Worm (Caenorhabditis elegans) whole organism, L4 larva: ENCODE measurements around the gene drn-1.
A peak's percentile ranks its signal among the peaks of the same experiment; 100 is the strongest.

ENCODE experiments used
- F37D6.2 ChIP-seq: sonication (generic microtip); optimal IDR thresholded peaks from 2 replicates; lab custom pipeline; 2016; ENCODE audit warnings: mild to moderate bottlenecking, missing genetic modification characterization, missing compliant biosample characterization
- T20F7.1 ChIP-seq: fragments of 200-800 bp; sonication (Bioruptor generic); optimal IDR thresholded peaks from 2 replicates; lab custom pipeline; 2018; ENCODE audit warnings: mild to moderate bottlenecking, missing genetic modification characterization, missing compliant biosample characterization
- T26A8.4 ChIP-seq: fragments of 200-800 bp; sonication (Bioruptor generic); IDR thresholded peaks from 2 replicates; pipeline ENCODE4 v1.3.6; 2022; ENCODE audit warnings: missing genetic modification characterization, missing compliant biosample characterization
- ZK337.2 ChIP-seq: fragments of 200-800 bp; sonication (Bioruptor generic); IDR thresholded peaks from 2 replicates; pipeline ENCODE4 v1.3.6; 2022; ENCODE audit warnings: missing genetic modification reagents, missing genetic modification characterization, missing compliant biosample characterization
- aha-1 ChIP-seq: fragments of 150-350 bp; peaks from one replicate; lab custom pipeline; 2014; ENCODE audit warnings: missing biosample characterization, missing genetic modification characterization
- ama-1 ChIP-seq: fragments of 150-350 bp; optimal IDR thresholded peaks from 2 replicates; lab custom pipeline; 2014; ENCODE audit warnings: inconsistent platforms, mixed read lengths
- ceh-20 ChIP-seq: fragments of 200-800 bp; sonication (Bioruptor generic); IDR thresholded peaks from 2 replicates; pipeline ENCODE4 v1.3.6; 2022; ENCODE audit warnings: missing genetic modification reagents, missing genetic modification characterization, missing compliant biosample characterization
- ceh-28 ChIP-seq: fragments of 150-350 bp; optimal IDR thresholded peaks from 2 replicates; lab custom pipeline; 2014; ENCODE audit warnings: missing biosample characterization, missing genetic modification reagents, missing genetic modification characterization
- ceh-44 ChIP-seq: fragments of 200-800 bp; sonication (Bioruptor generic); IDR thresholded peaks from 2 replicates; pipeline ENCODE4 v1.3.6; 2022; ENCODE audit warnings: missing genetic modification reagents, missing genetic modification characterization, missing compliant biosample characterization
- ceh-82 ChIP-seq: sonication (generic microtip); optimal IDR thresholded peaks from 2 replicates; lab custom pipeline; 2017; ENCODE audit warnings: missing biosample characterization, missing genetic modification characterization
- daf-16 ChIP-seq, 3 experiments: sonication (generic microtip); optimal IDR thresholded peaks; 2 replicates each; lab custom pipeline; 2016 to 2017; ENCODE audit warnings: missing genetic modification characterization in 3 of 3, missing genetic modification reagents in 3 of 3, mild to moderate bottlenecking in 2 of 3, missing compliant biosample characterization in 2 of 3, missing biosample characterization in 1 of 3, moderate library complexity in 1 of 3
- dmd-6 ChIP-seq: fragments of 200-800 bp; sonication (Bioruptor generic); IDR thresholded peaks from 2 replicates; pipeline ENCODE4 v1.3.6; 2022; ENCODE audit warnings: missing genetic modification reagents, missing genetic modification characterization, missing compliant biosample characterization
- dve-1 ChIP-seq: sonication (generic microtip); optimal IDR thresholded peaks from 2 replicates; lab custom pipeline; 2017; ENCODE audit warnings: antibody characterized with exemption, mild to moderate bottlenecking, missing genetic modification characterization, missing compliant biosample characterization; ENCODE audit not compliant: insufficient read depth
- fos-1 ChIP-seq: fragments of 150-350 bp; optimal IDR thresholded peaks from 2 replicates; lab custom pipeline; 2014; ENCODE audit warnings: missing biosample characterization, missing genetic modification characterization
- hif-1 ChIP-seq, 2 experiments: sonication (generic microtip); optimal IDR thresholded peaks; 2 replicates each; lab custom pipeline; 2016 to 2017; ENCODE audit warnings: missing compliant biosample characterization in 2 of 2, missing genetic modification characterization in 2 of 2, missing genetic modification reagents in 2 of 2, missing genotype in 2 of 2, mild to moderate bottlenecking in 1 of 2
- hlh-11 ChIP-seq: fragments of 200-800 bp; sonication (Bioruptor generic); optimal IDR thresholded peaks from 2 replicates; lab custom pipeline; 2018; ENCODE audit warnings: mild to moderate bottlenecking, missing genetic modification characterization, missing compliant biosample characterization
- hlh-30 ChIP-seq: sonication (generic microtip); optimal IDR thresholded peaks from 2 replicates; lab custom pipeline; 2017; ENCODE audit warnings: antibody characterized with exemption, mild to moderate bottlenecking, missing genetic modification characterization, missing compliant biosample characterization; ENCODE audit not compliant: insufficient read depth
- hmg-1.1 ChIP-seq: fragments of 200-800 bp; sonication (Bioruptor generic); IDR thresholded peaks from 2 replicates; pipeline ENCODE4 v1.3.6; 2022; ENCODE audit warnings: missing genetic modification reagents, missing genetic modification characterization, missing compliant biosample characterization
- lin-38 ChIP-seq: fragments of 200-800 bp; sonication (Bioruptor generic); IDR thresholded peaks from 2 replicates; pipeline ENCODE4 v1.3.6; 2022; ENCODE audit warnings: missing genetic modification reagents, missing genetic modification characterization, missing compliant biosample characterization
- lsy-2 ChIP-seq, 2 experiments: fragments of 150-350 bp in 1 of 2; sonication (generic microtip) in 1 of 2; optimal IDR thresholded peaks; 2 replicates each; lab custom pipeline; 2014 to 2017; ENCODE audit warnings: missing biosample characterization in 2 of 2, missing genetic modification characterization in 2 of 2
- mdl-1 ChIP-seq, 2 experiments: fragments of 150-350 bp in 1 of 2; sonication (generic microtip) in 1 of 2; optimal IDR thresholded peaks; 2 replicates each; lab custom pipeline; 2014 to 2017; ENCODE audit warnings: missing biosample characterization in 2 of 2, missing genetic modification characterization in 2 of 2
- mep-1 ChIP-seq: fragments of 150-350 bp; sonication (generic microtip); optimal IDR thresholded peaks from 3 replicates; lab custom pipeline; 2014; ENCODE audit warnings: missing biosample characterization, missing genetic modification characterization
- mes-2 ChIP-seq: sonication (generic microtip); optimal IDR thresholded peaks from 2 replicates; lab custom pipeline; 2016; ENCODE audit warnings: missing genotype, mild to moderate bottlenecking, missing genetic modification characterization, missing compliant biosample characterization; ENCODE audit not compliant: poor library complexity, severe bottlenecking
- mxl-3 ChIP-seq: fragments of 200-800 bp; sonication (Bioruptor generic); optimal IDR thresholded peaks from 2 replicates; lab custom pipeline; 2018; ENCODE audit warnings: mild to moderate bottlenecking, missing genetic modification characterization, missing compliant biosample characterization
- nhr-10 ChIP-seq: fragments of 150-350 bp; optimal IDR thresholded peaks from 2 replicates; lab custom pipeline; 2014; ENCODE audit warnings: missing biosample characterization, missing genetic modification characterization
- nhr-102 ChIP-seq: sonication (generic microtip); optimal IDR thresholded peaks from 2 replicates; lab custom pipeline; 2016; ENCODE audit warnings: mild to moderate bottlenecking, missing genetic modification characterization, moderate library complexity, missing compliant biosample characterization
- nhr-11 ChIP-seq: fragments of 150-350 bp; optimal IDR thresholded peaks from 2 replicates; lab custom pipeline; 2014; ENCODE audit warnings: missing biosample characterization, missing genetic modification characterization
- nhr-237 ChIP-seq: sonication (generic microtip); optimal IDR thresholded peaks from 2 replicates; lab custom pipeline; 2017; ENCODE audit warnings: missing biosample characterization, missing genetic modification characterization
- nhr-28 ChIP-seq: fragments of 150-350 bp; optimal IDR thresholded peaks from 2 replicates; lab custom pipeline; 2014; ENCODE audit warnings: missing biosample characterization, missing genetic modification characterization
- nhr-48 ChIP-seq: sonication (generic microtip); optimal IDR thresholded peaks from 2 replicates; lab custom pipeline; 2016; ENCODE audit warnings: mild to moderate bottlenecking, missing genetic modification characterization, missing compliant biosample characterization
- nhr-77 ChIP-seq: fragments of 150-350 bp; optimal IDR thresholded peaks from 2 replicates; lab custom pipeline; 2014; ENCODE audit warnings: missing biosample characterization, missing genetic modification characterization
- php-3 ChIP-seq: fragments of 200-800 bp; sonication (Bioruptor generic); IDR thresholded peaks from 2 replicates; pipeline ENCODE4 v1.3.6; 2022; ENCODE audit warnings: missing genetic modification reagents, missing genetic modification characterization, missing compliant biosample characterization
- pqm-1 ChIP-seq: sonication (generic microtip); optimal IDR thresholded peaks from 2 replicates; lab custom pipeline; 2017; ENCODE audit warnings: missing biosample characterization, missing genetic modification characterization
- saeg-2 ChIP-seq: fragments of 200-800 bp; sonication (Bioruptor generic); IDR thresholded peaks from 2 replicates; pipeline ENCODE4 v1.3.6; 2022; ENCODE audit warnings: missing genetic modification reagents, missing genetic modification characterization, missing compliant biosample characterization
- tra-1 ChIP-seq: fragments of 200-800 bp; sonication (Bioruptor generic); IDR thresholded peaks from 2 replicates; pipeline ENCODE4 v1.3.6; 2022; ENCODE audit warnings: missing genetic modification reagents, missing genetic modification characterization, missing compliant biosample characterization
- unc-39 ChIP-seq: sonication (generic microtip); optimal IDR thresholded peaks from 2 replicates; lab custom pipeline; 2017; ENCODE audit warnings: missing biosample characterization, missing genetic modification characterization
- unc-62 ChIP-seq, 3 experiments: fragments of 150-350 bp in 1 of 3; sonication (generic microtip); optimal IDR thresholded peaks in 2 of 3; peaks in 1 of 3; 1 replicate in 1 of 3; 2 replicates in 2 of 3; lab custom pipeline; 2014 to 2017; ENCODE audit warnings: missing biosample characterization in 3 of 3, missing genetic modification characterization in 3 of 3, missing genetic modification reagents in 3 of 3, missing genotype in 1 of 3
- zfp-3 ChIP-seq: fragments of 200-800 bp; sonication (Bioruptor generic); conservative IDR thresholded peaks from 2 replicates; pipeline ENCODE4 v1.3.6; 2022; ENCODE audit warnings: missing genetic modification reagents, missing genetic modification characterization, missing compliant biosample characterization
- zip-11 ChIP-seq: fragments of 200-800 bp; sonication (Bioruptor generic); IDR thresholded peaks from 2 replicates; pipeline ENCODE4 v1.3.6; 2022; ENCODE audit warnings: missing genetic modification characterization, missing compliant biosample characterization
- ztf-11 ChIP-seq: fragments of 150-350 bp; optimal IDR thresholded peaks from 2 replicates; lab custom pipeline; 2014; ENCODE audit warnings: missing biosample characterization, missing genetic modification characterization

The drn-1 gene

ce11 chrII:5281137-5281536 is 9.5 kb upstream of the drn-1 start:
- TF ChIP-seq unc-62 (GFP tag; optimal IDR thresholded peaks at IDR 0.05 in 1 of 2; lab: Kevin White, UChicago) (peak in 1 of 2 experiments; percentile 59), unc-62 (tag; optimal IDR thresholded peaks at IDR 0.05; lab: Kevin White, UChicago) (no peak), unc-39 (tag; lab: Kevin White, UChicago) (no peak), hif-1 (tag; optimal IDR thresholded peaks at IDR 0.05; lab: Kevin White, UChicago) (peak in 1 of 2 experiments; percentile 61), hlh-11 (tag; lab: Kevin White, UChicago) (peak; percentile 73), mxl-3 (GFP tag; lab: Kevin White, UChicago) (peak; percentile 7), daf-16 (GFP tag; optimal IDR thresholded peaks at IDR 0.05; lab: Kevin White, UChicago) (no peak), daf-16 (tag; optimal IDR thresholded peaks at IDR 0.05; lab: Kevin White, UChicago) (peak; percentile 79), hmg-1.1 (GFP tag; lab: Robert Waterston, UW) (no peak), php-3 (GFP tag; lab: Robert Waterston, UW) (peak; percentile 97), ceh-82 (tag; lab: Kevin White, UChicago) (no peak), ceh-44 (no peak), lin-38 (no peak), nhr-48 (tag; lab: Kevin White, UChicago) (peak; percentile 3), nhr-11 (tag; lab: Kevin White, UChicago) (no peak), nhr-28 (tag; lab: Kevin White, UChicago) (peak; percentile 84), saeg-2 (GFP tag; lab: Robert Waterston, UW) (no peak), mep-1 (tag; lab: Kevin White, UChicago) (peak; percentile 58), hlh-30 (tag; lab: Kevin White, UChicago) (peak; percentile 37), T26A8.4 (GFP tag; lab: Robert Waterston, UW) (no peak), pqm-1 (tag; lab: Kevin White, UChicago) (peak; percentile 69), zip-11 (no peak), dve-1 (peak; percentile 95), F37D6.2 (tag; lab: Kevin White, UChicago) (no peak), tra-1 (GFP tag; lab: Robert Waterston, UW) (peak; percentile 4; the same call in 1 of the 2 replicates), mes-2 (tag; lab: Kevin White, UChicago) (peak; percentile 29), nhr-237 (tag; lab: Kevin White, UChicago) (no peak), lsy-2 (tag; optimal IDR thresholded peaks at IDR 0.05; lab: Kevin White, UChicago) (peak; percentile 20 to 39), ceh-28 (tag; lab: Kevin White, UChicago) (no peak), ceh-20 (peak; percentile 84), ztf-11 (tag; lab: Kevin White, UChicago) (no peak), T20F7.1 (GFP tag; lab: Kevin White, UChicago) (no peak), nhr-10 (peak; percentile 57), mdl-1 (tag; optimal IDR thresholded peaks at IDR 0.05; lab: Kevin White, UChicago) (peak in 1 of 2 experiments; percentile 46), nhr-77 (tag; lab: Kevin White, UChicago) (no peak), dmd-6 (GFP tag; lab: Robert Waterston, UW) (peak; percentile 63), fos-1 (tag; lab: Kevin White, UChicago) (no peak), aha-1 (peak; percentile 98), nhr-102 (tag; lab: Kevin White, UChicago) (peak; percentile 41)
- TF ChIP-seq, all 104 proteins: peak for 21

DNA sequence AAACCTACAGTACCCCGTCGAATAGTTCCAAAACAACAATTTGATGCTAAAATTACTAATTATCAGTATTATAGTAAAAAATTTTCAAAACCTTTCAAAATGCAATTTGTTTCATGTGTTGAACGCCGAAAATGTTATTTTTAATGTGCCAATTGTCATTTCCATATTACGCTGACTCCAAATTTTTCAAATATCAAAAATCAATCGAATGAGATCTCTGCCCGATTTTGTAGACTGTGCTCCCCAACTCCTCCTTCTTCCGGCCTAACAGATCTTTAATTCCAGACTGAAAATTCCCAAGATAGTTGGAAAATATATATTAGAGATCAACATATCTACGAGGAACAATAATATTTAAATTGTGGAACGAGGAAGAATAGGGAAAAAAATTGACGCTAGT is 6.1 kb upstream of the drn-1 start:
- peak; percentile 25 for TF ChIP-seq ama-1 (lab: Kevin White, UChicago)
- TF ChIP-seq ZK337.2 = no peak
- peak; percentile 25 for TF ChIP-seq dve-1
- peak; percentile 82 for TF ChIP-seq zfp-3 (GFP tag; lab: Robert Waterston, UW)
- TF ChIP-seq nhr-77 (tag; lab: Kevin White, UChicago) = peak; percentile 26
- TF ChIP-seq zip-11 = no peak
